Worm (Caenorhabditis elegans) whole organism, late embryonic: ENCODE results near the gene nlp-49.

ENCODE experiments used
- C08G9.2 ChIP-seq: sonication (generic microtip); optimal IDR thresholded peaks from 2 replicates; lab custom pipeline; 2016; ENCODE audit warnings: mild to moderate bottlenecking, missing genetic modification characterization, moderate library complexity, missing compliant biosample characterization
- C38D4.7 ChIP-seq: fragments of 200-800 bp; sonication (Bioruptor generic); optimal IDR thresholded peaks from 2 replicates; lab custom pipeline; 2018; ENCODE audit warnings: mild to moderate bottlenecking, missing genetic modification characterization, moderate library complexity, missing compliant biosample characterization
- F13H6.1 ChIP-seq: sonication (generic microtip); optimal IDR thresholded peaks from 2 replicates; lab custom pipeline; 2016; ENCODE audit warnings: missing genetic modification characterization, missing compliant biosample characterization
- K02D7.2 ChIP-seq: sonication (generic microtip); optimal IDR thresholded peaks from 2 replicates; lab custom pipeline; 2017; ENCODE audit warnings: mild to moderate bottlenecking, missing genetic modification characterization, missing compliant biosample characterization
- K09A11.1 ChIP-seq: sonication (generic microtip); optimal IDR thresholded peaks from 2 replicates; lab custom pipeline; 2017; ENCODE audit warnings: antibody characterized with exemption, mild to moderate bottlenecking, missing genetic modification characterization, missing compliant biosample characterization; ENCODE audit not compliant: insufficient read depth
- Y22D7AL.16 ChIP-seq: sonication (generic microtip); optimal IDR thresholded peaks from 2 replicates; lab custom pipeline; 2016; ENCODE audit warnings: missing genetic modification characterization, missing compliant biosample characterization
- ahr-1 ChIP-seq: sonication (generic microtip); optimal IDR thresholded peaks from 2 replicates; lab custom pipeline; 2016; ENCODE audit warnings: missing genetic modification characterization, missing compliant biosample characterization
- ceh-19 ChIP-seq: fragments of 200-800 bp; sonication (Bioruptor generic); optimal IDR thresholded peaks from 2 replicates; lab custom pipeline; 2018; ENCODE audit warnings: mild to moderate bottlenecking, missing genetic modification characterization, missing compliant biosample characterization
- ceh-31 ChIP-seq: sonication (generic microtip); optimal IDR thresholded peaks from 2 replicates; lab custom pipeline; 2016; ENCODE audit warnings: missing genetic modification characterization, missing compliant biosample characterization
- ceh-34 ChIP-seq: sonication (generic microtip); optimal IDR thresholded peaks from 2 replicates; lab custom pipeline; 2016; ENCODE audit warnings: mild to moderate bottlenecking, missing genetic modification characterization, missing compliant biosample characterization
- che-1 ChIP-seq: sonication (generic microtip); optimal IDR thresholded peaks from 2 replicates; lab custom pipeline; 2016; ENCODE audit warnings: mild to moderate bottlenecking, missing genetic modification characterization, missing compliant biosample characterization
- elt-4 ChIP-seq: sonication (generic microtip); optimal IDR thresholded peaks from 2 replicates; lab custom pipeline; 2016; ENCODE audit warnings: missing genetic modification characterization, missing compliant biosample characterization
- ets-4 ChIP-seq: sonication (generic microtip); optimal IDR thresholded peaks from 2 replicates; lab custom pipeline; 2016; ENCODE audit warnings: missing genetic modification characterization, missing compliant biosample characterization
- eyg-1 ChIP-seq: sonication (generic microtip); optimal IDR thresholded peaks from 2 replicates; lab custom pipeline; 2016; ENCODE audit warnings: missing genotype, missing genetic modification characterization, missing compliant biosample characterization
- fkh-10 ChIP-seq: fragments of 150-350 bp; optimal IDR thresholded peaks from 2 replicates; lab custom pipeline; 2014; ENCODE audit warnings: missing biosample characterization, missing genetic modification reagents, missing genetic modification characterization
- fkh-6 ChIP-seq: sonication (generic microtip); optimal IDR thresholded peaks from 2 replicates; lab custom pipeline; 2016; ENCODE audit warnings: missing genetic modification characterization, missing compliant biosample characterization
- gmeb-2 ChIP-seq: sonication (generic microtip); optimal IDR thresholded peaks from 2 replicates; lab custom pipeline; 2016; ENCODE audit warnings: missing genetic modification characterization, inconsistent platforms, missing compliant biosample characterization
- hlh-13 ChIP-seq: fragments of 200-800 bp; sonication (Bioruptor generic); optimal IDR thresholded peaks from 2 replicates; lab custom pipeline; 2018; ENCODE audit warnings: mild to moderate bottlenecking, missing genetic modification characterization, missing compliant biosample characterization
- hlh-15 ChIP-seq: sonication (generic microtip); optimal IDR thresholded peaks from 2 replicates; lab custom pipeline; 2016; ENCODE audit warnings: missing genetic modification characterization, missing compliant biosample characterization
- hlh-8 ChIP-seq: sonication (generic microtip); optimal IDR thresholded peaks from 2 replicates; lab custom pipeline; 2016; ENCODE audit warnings: missing genotype, missing genetic modification characterization, missing compliant biosample characterization
- lim-6 ChIP-seq: sonication (generic microtip); optimal IDR thresholded peaks from 2 replicates; lab custom pipeline; 2016; ENCODE audit warnings: missing genetic modification characterization, missing compliant biosample characterization
- mec-3 ChIP-seq: sonication (generic microtip); optimal IDR thresholded peaks from 2 replicates; lab custom pipeline; 2016; ENCODE audit warnings: borderline replicate concordance, missing genetic modification characterization, missing compliant biosample characterization
- nfya-1 ChIP-seq: sonication (generic microtip); optimal IDR thresholded peaks from 2 replicates; lab custom pipeline; 2017; ENCODE audit warnings: missing genetic modification characterization, mild to moderate bottlenecking, missing compliant biosample characterization, antibody characterized with exemption, moderate library complexity
- nhr-11 ChIP-seq: fragments of 150-350 bp; optimal IDR thresholded peaks from 2 replicates; lab custom pipeline; 2014; ENCODE audit warnings: missing biosample characterization, missing genetic modification characterization
- nhr-232 ChIP-seq: sonication (generic microtip); optimal IDR thresholded peaks from 2 replicates; lab custom pipeline; 2016; ENCODE audit warnings: missing genetic modification characterization, missing compliant biosample characterization
- npax-4 ChIP-seq: sonication (generic microtip); optimal IDR thresholded peaks from 2 replicates; lab custom pipeline; 2016; ENCODE audit warnings: missing genetic modification characterization, missing compliant biosample characterization
- odd-2 ChIP-seq: sonication (generic microtip); optimal IDR thresholded peaks from 2 replicates; lab custom pipeline; 2017; ENCODE audit warnings: antibody characterized with exemption, mild to moderate bottlenecking, missing genetic modification characterization, missing compliant biosample characterization
- pag-3 ChIP-seq: sonication (generic microtip); optimal IDR thresholded peaks from 2 replicates; lab custom pipeline; 2016; ENCODE audit warnings: missing compliant biosample characterization, missing genetic modification characterization, borderline replicate concordance
- pat-9 ChIP-seq: fragments of 200-800 bp; sonication (Bioruptor generic); optimal IDR thresholded peaks from 2 replicates; lab custom pipeline; 2018; ENCODE audit warnings: mild to moderate bottlenecking, missing genetic modification characterization, moderate library complexity, missing compliant biosample characterization
- pax-1 ChIP-seq: fragments of 150-350 bp; optimal IDR thresholded peaks from 2 replicates; lab custom pipeline; 2014; ENCODE audit warnings: missing biosample characterization, missing genetic modification characterization
- pha-4 ChIP-seq: fragments of 150-350 bp; optimal IDR thresholded peaks from 2 replicates; lab custom pipeline; 2018; ENCODE audit warnings: missing biosample characterization, missing genetic modification reagents, missing genetic modification characterization
- rnt-1 ChIP-seq: sonication (generic microtip); optimal IDR thresholded peaks from 2 replicates; lab custom pipeline; 2016; ENCODE audit warnings: missing genetic modification characterization, missing compliant biosample characterization
- sox-2 ChIP-seq: fragments of 200-800 bp; sonication (Bioruptor generic); IDR thresholded peaks from 2 replicates; pipeline ENCODE4 v1.3.6; 2022; ENCODE audit warnings: missing genetic modification reagents, missing genetic modification characterization, missing compliant biosample characterization
- sox-4 ChIP-seq: sonication (generic microtip); optimal IDR thresholded peaks from 2 replicates; lab custom pipeline; 2017; ENCODE audit warnings: mild to moderate bottlenecking, missing genetic modification characterization, inconsistent platforms, missing compliant biosample characterization
- syd-9 ChIP-seq: sonication (generic microtip); optimal IDR thresholded peaks from 2 replicates; lab custom pipeline; 2016; ENCODE audit warnings: mild to moderate bottlenecking, missing genetic modification characterization, moderate library complexity, missing compliant biosample characterization
- tbx-7 ChIP-seq: sonication (generic microtip); optimal IDR thresholded peaks from 2 replicates; lab custom pipeline; 2016; ENCODE audit warnings: missing genotype, missing genetic modification characterization, missing compliant biosample characterization
- unc-42 ChIP-seq: sonication (generic microtip); optimal IDR thresholded peaks from 2 replicates; lab custom pipeline; 2016; ENCODE audit warnings: missing genotype, missing genetic modification characterization, missing compliant biosample characterization
- unc-86 ChIP-seq: sonication (generic microtip); optimal IDR thresholded peaks from 2 replicates; lab custom pipeline; 2016; ENCODE audit warnings: missing genetic modification characterization, missing compliant biosample characterization
- zip-5 ChIP-seq: sonication (generic microtip); optimal IDR thresholded peaks from 2 replicates; lab custom pipeline; 2016; ENCODE audit warnings: missing genetic modification characterization, missing compliant biosample characterization

The nlp-49 gene

DNA sequence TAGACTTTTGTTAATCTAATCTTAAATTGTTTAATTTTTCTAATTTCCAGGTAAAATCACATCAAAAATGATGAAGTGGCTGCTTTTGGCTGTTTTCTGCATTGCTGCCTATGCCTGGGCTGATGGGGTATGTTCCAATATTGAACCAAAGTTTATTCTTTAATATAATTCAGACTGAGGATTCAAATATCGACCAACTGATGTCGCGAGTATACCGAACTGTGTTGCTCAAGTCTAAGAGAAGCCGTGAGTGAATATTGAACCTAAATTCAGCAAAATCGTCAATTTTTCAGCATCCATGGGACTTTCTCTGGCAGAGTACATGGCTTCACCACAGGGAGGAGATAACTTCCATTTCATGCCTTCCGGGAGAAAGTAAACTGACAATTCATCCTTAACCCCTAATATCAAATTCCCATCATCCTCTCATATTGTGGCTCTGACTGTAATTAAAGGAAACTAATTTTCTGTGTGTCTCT, at the start of gene nlp-49:
Gene nlp-49, plus strand, starts transcription at position 51 of the 479 bp plus-strand sequence.
- no peak for TF ChIP-seq ahr-1
- no peak for TF ChIP-seq ceh-19
- no peak for TF ChIP-seq Y22D7AL.16
- no peak for TF ChIP-seq ceh-34 (tag; lab: Kevin White, UChicago)
- TF ChIP-seq fkh-6 = no peak
- no peak for TF ChIP-seq K02D7.2 (tag; lab: Kevin White, UChicago)
- TF ChIP-seq tbx-7 (tag; lab: Kevin White, UChicago) = no peak

DNA sequence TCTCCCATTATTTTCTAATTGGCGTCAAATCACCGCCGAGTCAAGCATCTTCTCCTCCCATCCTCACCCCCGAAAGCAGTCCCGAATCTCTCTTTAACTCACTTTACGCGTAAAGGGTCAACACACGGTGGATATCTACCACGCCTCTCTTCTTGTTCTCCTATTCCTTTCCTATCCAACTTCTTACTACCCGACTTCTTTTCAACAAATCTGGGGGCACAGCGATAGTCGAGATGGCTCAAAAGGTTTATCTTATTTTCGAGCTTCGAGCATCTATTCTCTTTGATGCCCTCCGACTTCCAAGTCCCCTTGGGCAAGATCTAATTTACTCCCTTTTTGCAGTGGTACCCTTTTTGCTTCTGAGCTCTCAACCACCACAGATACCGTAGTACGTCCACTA, 45.3 kb upstream of the nlp-49 start:
- TF ChIP-seq hlh-8 (tag; lab: Kevin White, UChicago) (no peak), sox-2 (GFP tag; lab: Robert Waterston, UW) (no peak), odd-2 (tag; lab: Kevin White, UChicago) (no peak), unc-86 (tag; lab: Kevin White, UChicago) (no peak), rnt-1 (no peak), ceh-31 (tag; lab: Kevin White, UChicago) (no peak), unc-42 (tag; lab: Kevin White, UChicago) (peak; percentile 76), F13H6.1 (no peak)

- TF ChIP-seq ahr-1 (no peak), C08G9.2 (tag; lab: Kevin White, UChicago) (no peak), npax-4 (tag; lab: Kevin White, UChicago) (no peak), syd-9 (no peak)
Measured at ce11 chrX:5862408-5862807, 42.0 kb upstream of the nlp-49 start, which contains the start of gene ctbp-1. Gene ctbp-1 (plus strand): TSS chrX:5862708.

DNA sequence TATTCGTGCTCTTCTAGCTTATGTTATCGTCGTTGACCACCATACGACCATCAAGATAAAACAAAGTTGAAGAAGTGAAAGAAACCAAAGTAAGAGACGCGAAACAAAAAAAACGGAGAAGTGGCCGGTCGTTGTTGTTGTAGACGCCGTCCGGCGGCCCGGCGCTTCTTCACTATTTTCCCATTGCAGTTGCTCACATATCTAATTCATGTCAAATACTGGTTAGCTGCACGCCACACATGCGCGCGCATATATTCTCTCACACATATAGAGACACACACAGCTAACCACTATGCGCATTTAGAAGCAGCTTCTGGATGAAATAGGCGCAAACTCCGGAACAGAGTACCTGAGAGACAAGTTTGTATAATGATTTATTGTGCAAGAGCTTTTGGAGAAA, 36.4 kb upstream of the nlp-49 start:
- no peak for TF ChIP-seq K09A11.1 (tag; lab: Kevin White, UChicago)
- peak; percentile 12 for TF ChIP-seq ceh-31 (tag; lab: Kevin White, UChicago)
- no peak for TF ChIP-seq hlh-15 (tag; lab: Kevin White, UChicago)
- TF ChIP-seq ceh-19 = no peak
- TF ChIP-seq nhr-232 (tag; lab: Kevin White, UChicago) = no peak
- no peak for TF ChIP-seq C38D4.7 (GFP tag; lab: Kevin White, UChicago)
- TF ChIP-seq unc-42 (tag; lab: Kevin White, UChicago) = peak; percentile 4
- TF ChIP-seq pha-4 (tag; lab: Kevin White, UChicago) = no peak
- no peak for TF ChIP-seq eyg-1
- no peak for TF ChIP-seq che-1 (tag; lab: Kevin White, UChicago)
- no peak for TF ChIP-seq syd-9
- TF ChIP-seq sox-2 (GFP tag; lab: Robert Waterston, UW) = no peak

DNA sequence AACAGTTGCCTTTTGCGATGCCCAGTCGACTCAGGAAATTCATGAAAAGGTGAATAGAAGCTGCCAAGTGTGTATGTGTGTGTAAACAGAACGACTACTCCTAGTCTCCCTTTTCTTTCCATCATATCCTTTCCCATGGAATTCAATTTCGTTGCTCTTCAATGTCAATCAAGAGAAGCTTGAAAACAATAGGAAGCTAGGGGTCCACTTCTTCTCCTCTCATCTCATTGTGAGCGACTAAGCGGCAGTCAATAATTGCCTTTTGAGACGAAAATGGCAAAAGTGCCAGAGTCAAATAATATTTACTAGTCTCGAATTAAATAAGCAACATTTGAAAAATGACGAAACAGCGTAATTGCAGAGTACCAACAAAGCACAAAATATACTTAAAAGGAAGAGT, 34.9 kb upstream of the nlp-49 start:
- peak; percentile 14 for TF ChIP-seq ceh-31 (tag; lab: Kevin White, UChicago)
- no peak for TF ChIP-seq zip-5 (tag; lab: Kevin White, UChicago)
- peak; percentile 81 for TF ChIP-seq unc-42 (tag; lab: Kevin White, UChicago)

DNA sequence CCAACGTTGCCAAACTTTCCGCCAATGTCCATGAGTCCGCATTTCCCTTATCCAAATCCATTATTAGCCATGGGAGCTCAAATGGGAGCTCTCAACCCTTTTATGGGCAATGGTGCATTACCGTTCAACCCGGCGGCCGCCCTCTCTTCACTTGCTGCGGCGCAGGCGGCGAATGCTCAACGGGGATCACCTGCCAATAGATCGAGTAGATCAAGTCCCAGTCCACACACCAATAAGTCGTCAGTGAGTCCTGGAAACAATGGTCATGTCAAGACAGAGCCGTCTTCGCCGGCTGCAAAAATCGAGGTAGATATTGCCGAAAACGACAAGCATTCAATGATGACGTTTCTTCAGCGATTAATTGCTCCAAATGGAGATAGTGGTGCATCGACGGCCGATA, 32.3 kb upstream of the nlp-49 start:
- TF ChIP-seq zip-5 (tag; lab: Kevin White, UChicago) (no peak), ahr-1 (no peak), mec-3 (tag; lab: Kevin White, UChicago) (no peak), unc-86 (tag; lab: Kevin White, UChicago) (no peak), pax-1 (tag; lab: Kevin White, UChicago) (no peak), gmeb-2 (tag; lab: Kevin White, UChicago) (no peak), F13H6.1 (no peak), lim-6 (tag; lab: Kevin White, UChicago) (no peak)

ce11 chrX:5875567-5875966, 28.9 kb upstream of the nlp-49 start, which contains the start of gene F49E10.4:
Gene F49E10.4 (plus strand): TSS chrX:5875867.
- TF ChIP-seq pat-9 (tag; lab: Kevin White, UChicago) (no peak), fkh-6 (no peak), lim-6 (tag; lab: Kevin White, UChicago) (no peak), nfya-1 (tag; lab: Kevin White, UChicago) (no peak), ceh-31 (tag; lab: Kevin White, UChicago) (no peak), pag-3 (tag; lab: Kevin White, UChicago) (no peak), rnt-1 (no peak), hlh-13 (GFP tag; lab: Kevin White, UChicago) (no peak), mec-3 (tag; lab: Kevin White, UChicago) (no peak), fkh-10 (GFP tag; lab: Kevin White, UChicago) (no peak), zip-5 (tag; lab: Kevin White, UChicago) (no peak), nhr-11 (tag; lab: Kevin White, UChicago) (no peak), elt-4 (tag; lab: Kevin White, UChicago) (no peak), sox-4 (tag; lab: Kevin White, UChicago) (no peak), ets-4 (tag; lab: Kevin White, UChicago) (no peak)
